Fruit fly (Drosophila melanogaster) whole organism, prepupa: ENCODE measurements around the gene Or65c.

ENCODE experiments used
- Blimp-1 ChIP-seq: fragments of 200-800 bp; sonication (Bioruptor generic); optimal IDR thresholded peaks from 3 replicates; lab custom pipeline; 2017; ENCODE audit warnings: missing biosample characterization, missing genetic modification characterization, mild to moderate bottlenecking, moderate library complexity, missing genetic modification reagents
- CG10631 ChIP-seq: fragments of 200-800 bp; sonication (Bioruptor generic); optimal IDR thresholded peaks from 2 replicates; lab custom pipeline; 2016; ENCODE audit warnings: missing biosample characterization, missing genetic modification characterization
- CG10669 ChIP-seq: fragments of 200-800 bp; sonication (Bioruptor generic); optimal IDR thresholded peaks from 3 replicates; lab custom pipeline; 2018; ENCODE audit warnings: missing biosample characterization, mild to moderate bottlenecking, missing genetic modification characterization, moderate library complexity
- CG11294 ChIP-seq: fragments of 200-800 bp; sonication (Bioruptor generic); IDR thresholded peaks from 2 replicates; pipeline ENCODE4 v1.3.6; 2022; ENCODE audit warnings: missing biosample characterization, missing genetic modification characterization
- CG11762 ChIP-seq: fragments of 200-800 bp; sonication (Bioruptor generic); optimal IDR thresholded peaks from 3 replicates; lab custom pipeline; 2016; ENCODE audit warnings: missing biosample characterization, missing genetic modification characterization; ENCODE audit not compliant: insufficient read depth
- CG16779 ChIP-seq: fragments of 200-800 bp; sonication (Bioruptor generic); optimal IDR thresholded peaks from 3 replicates; lab custom pipeline; 2017; ENCODE audit warnings: missing biosample characterization, mild to moderate bottlenecking, missing genetic modification characterization
- CG3032 ChIP-seq: fragments of 200-800 bp; optimal IDR thresholded peaks from 2 replicates; lab custom pipeline; 2019; ENCODE audit warnings: missing biosample characterization, mild to moderate bottlenecking, missing genetic modification characterization, moderate library complexity
- CG31627 ChIP-seq: fragments of 200-800 bp; sonication (Bioruptor generic); optimal IDR thresholded peaks from 3 replicates; lab custom pipeline; 2016; ENCODE audit warnings: missing biosample characterization, missing genetic modification characterization
- CG32006 ChIP-seq: fragments of 200-800 bp; sonication (Bioruptor generic); optimal IDR thresholded peaks from 3 replicates; lab custom pipeline; 2017; ENCODE audit warnings: missing biosample characterization, mild to moderate bottlenecking, missing genetic modification characterization
- CG34406 ChIP-seq: fragments of 200-800 bp; sonication (Bioruptor generic); optimal IDR thresholded peaks from 3 replicates; lab custom pipeline; 2016; ENCODE audit warnings: missing biosample characterization, missing genetic modification characterization
- CG3919 ChIP-seq: fragments of 200-800 bp; sonication (Bioruptor generic); optimal IDR thresholded peaks from 3 replicates; lab custom pipeline; 2016; ENCODE audit warnings: missing biosample characterization, missing genetic modification characterization
- CG4318 ChIP-seq: fragments of 200-800 bp; sonication (Bioruptor generic); optimal IDR thresholded peaks from 3 replicates; lab custom pipeline; 2017; ENCODE audit warnings: missing biosample characterization, mild to moderate bottlenecking, missing genetic modification characterization
- CG6163 ChIP-seq: fragments of 200-800 bp; sonication (Bioruptor generic); IDR thresholded peaks from 3 replicates; pipeline ENCODE4 v1.3.6; 2022; ENCODE audit warnings: missing biosample characterization, missing genetic modification characterization
- CG6276 ChIP-seq: fragments of 200-800 bp; sonication (Bioruptor generic); optimal IDR thresholded peaks from 2 replicates; lab custom pipeline; 2017; ENCODE audit warnings: missing biosample characterization, mild to moderate bottlenecking, missing genetic modification characterization
- CG6792 ChIP-seq: fragments of 200-800 bp; sonication (Bioruptor generic); optimal IDR thresholded peaks from 3 replicates; lab custom pipeline; 2016; ENCODE audit warnings: missing biosample characterization, missing genetic modification characterization
- CG6854 ChIP-seq: fragments of 200-800 bp; sonication (Bioruptor generic); optimal IDR thresholded peaks from 2 replicates; lab custom pipeline; 2017; ENCODE audit warnings: missing biosample characterization, mild to moderate bottlenecking, missing genetic modification characterization
- CG7368 ChIP-seq: fragments of 200-800 bp; sonication (Bioruptor generic); optimal IDR thresholded peaks from 3 replicates; lab custom pipeline; 2016; ENCODE audit warnings: missing biosample characterization, missing genetic modification characterization
- CG8319 ChIP-seq: fragments of 200-800 bp; sonication (Bioruptor generic); optimal IDR thresholded peaks from 3 replicates; lab custom pipeline; 2016; ENCODE audit warnings: missing biosample characterization, missing genetic modification characterization
- CG8632 ChIP-seq: fragments of 200-800 bp; sonication (Bioruptor generic); optimal IDR thresholded peaks from 3 replicates; lab custom pipeline; 2016; ENCODE audit warnings: missing biosample characterization, missing genetic modification characterization
- CG9139 ChIP-seq: fragments of 200-800 bp; sonication (Bioruptor generic); optimal IDR thresholded peaks from 3 replicates; lab custom pipeline; 2017; ENCODE audit warnings: missing biosample characterization, mild to moderate bottlenecking, missing genetic modification characterization
- Eip75B ChIP-seq: fragments of 200-800 bp; sonication (Bioruptor generic); optimal IDR thresholded peaks from 3 replicates; lab custom pipeline; 2016; ENCODE audit warnings: missing biosample characterization, missing genetic modification characterization
- Eip78C ChIP-seq: fragments of 200-800 bp; sonication (Bioruptor generic); peaks from one replicate; lab custom pipeline; 2016; ENCODE audit warnings: missing biosample characterization, missing genetic modification characterization
- Ets96B ChIP-seq: fragments of 200-800 bp; optimal IDR thresholded peaks from 2 replicates; lab custom pipeline; 2019; ENCODE audit warnings: missing biosample characterization, mild to moderate bottlenecking, missing genetic modification characterization, moderate library complexity
- Hr38 ChIP-seq: sonication (Bioruptor generic); optimal IDR thresholded peaks from 2 replicates; lab custom pipeline; 2016; ENCODE audit warnings: missing biosample characterization, missing genetic modification characterization
- Met ChIP-seq: fragments of 200-800 bp; sonication (Bioruptor generic); optimal IDR thresholded peaks from 3 replicates; lab custom pipeline; 2016; ENCODE audit warnings: missing biosample characterization, missing genetic modification characterization
- OdsH ChIP-seq: fragments of 200-800 bp; sonication (Bioruptor generic); optimal IDR thresholded peaks from 3 replicates; lab custom pipeline; 2016; ENCODE audit warnings: missing biosample characterization, missing genetic modification characterization
- Smox ChIP-seq: fragments of 200-800 bp; sonication (Bioruptor generic); optimal IDR thresholded peaks from 3 replicates; lab custom pipeline; 2016; ENCODE audit warnings: missing biosample characterization, missing genetic modification characterization
- Sox102F ChIP-seq: fragments of 200-800 bp; sonication (Bioruptor generic); optimal IDR thresholded peaks from 2 replicates; lab custom pipeline; 2016; ENCODE audit warnings: missing biosample characterization, mild to moderate bottlenecking, missing genetic modification characterization
- Sox15 ChIP-seq: fragments of 200-800 bp; sonication (Bioruptor generic); optimal IDR thresholded peaks from 3 replicates; lab custom pipeline; 2016; ENCODE audit warnings: missing biosample characterization, missing genetic modification characterization
- achi ChIP-seq: fragments of 200-800 bp; sonication (Bioruptor generic); optimal IDR thresholded peaks from 3 replicates; lab custom pipeline; 2016; ENCODE audit warnings: missing biosample characterization, missing genetic modification characterization
- acj6 ChIP-seq: fragments of 200-800 bp; sonication (Bioruptor generic); optimal IDR thresholded peaks from 3 replicates; lab custom pipeline; 2016; ENCODE audit warnings: missing biosample characterization, missing genetic modification characterization
- cyc ChIP-seq: fragments of 200-800 bp; sonication (Bioruptor generic); optimal IDR thresholded peaks from 3 replicates; lab custom pipeline; 2016; ENCODE audit warnings: missing biosample characterization, missing genetic modification characterization
- dac ChIP-seq: fragments of 200-800 bp; sonication (Bioruptor generic); optimal IDR thresholded peaks from 2 replicates; lab custom pipeline; 2017; ENCODE audit warnings: missing biosample characterization, mild to moderate bottlenecking, missing genetic modification characterization
- dsx ChIP-seq: fragments of 200-800 bp; optimal IDR thresholded peaks from 3 replicates; lab custom pipeline; 2019; ENCODE audit warnings: missing biosample characterization, mild to moderate bottlenecking, missing genetic modification characterization, moderate library complexity; ENCODE audit not compliant: poor library complexity, severe bottlenecking
- esn ChIP-seq: fragments of 200-800 bp; sonication (Bioruptor generic); optimal IDR thresholded peaks from 2 replicates; lab custom pipeline; 2016; ENCODE audit warnings: missing biosample characterization, mild to moderate bottlenecking, missing genetic modification characterization, moderate library complexity
- fd59A ChIP-seq: fragments of 200-800 bp; sonication (Bioruptor generic); optimal IDR thresholded peaks from 2 replicates; lab custom pipeline; 2017; ENCODE audit warnings: missing biosample characterization, mild to moderate bottlenecking, missing genetic modification characterization, missing genetic modification reagents
- lz ChIP-seq: fragments of 200-800 bp; sonication (Bioruptor generic); optimal IDR thresholded peaks from 3 replicates; lab custom pipeline; 2016; ENCODE audit warnings: missing biosample characterization, missing genetic modification characterization
- pdm3 ChIP-seq: fragments of 200-800 bp; sonication (Bioruptor generic); optimal IDR thresholded peaks from 3 replicates; lab custom pipeline; 2016; ENCODE audit warnings: missing biosample characterization, missing genetic modification characterization
- spab ChIP-seq: fragments of 200-800 bp; sonication (Bioruptor generic); optimal IDR thresholded peaks from 2 replicates; lab custom pipeline; 2017; ENCODE audit warnings: missing biosample characterization, mild to moderate bottlenecking, missing genetic modification characterization, missing genetic modification reagents
- ss ChIP-seq, 2 experiments: fragments of 200-800 bp; sonication (Bioruptor generic); optimal IDR thresholded peaks; 2 replicates in 1 of 2; 3 replicates in 1 of 2; lab custom pipeline; 2017 to 2018; ENCODE audit warnings: mild to moderate bottlenecking in 2 of 2, missing biosample characterization in 2 of 2, missing genetic modification characterization in 2 of 2, moderate library complexity in 1 of 2
- svp ChIP-seq: fragments of 200-800 bp; sonication (Bioruptor generic); peaks from one replicate; lab custom pipeline; 2016; ENCODE audit warnings: missing biosample characterization, missing genetic modification characterization
- topi ChIP-seq: fragments of 200-800 bp; sonication (Bioruptor generic); optimal IDR thresholded peaks from 3 replicates; lab custom pipeline; 2016; ENCODE audit warnings: missing biosample characterization, missing genetic modification characterization
- vri ChIP-seq: fragments of 200-800 bp; sonication (Bioruptor generic); optimal IDR thresholded peaks from 3 replicates; lab custom pipeline; 2016; ENCODE audit warnings: missing biosample characterization, mild to moderate bottlenecking, missing genetic modification characterization

The Or65c gene

DNA sequence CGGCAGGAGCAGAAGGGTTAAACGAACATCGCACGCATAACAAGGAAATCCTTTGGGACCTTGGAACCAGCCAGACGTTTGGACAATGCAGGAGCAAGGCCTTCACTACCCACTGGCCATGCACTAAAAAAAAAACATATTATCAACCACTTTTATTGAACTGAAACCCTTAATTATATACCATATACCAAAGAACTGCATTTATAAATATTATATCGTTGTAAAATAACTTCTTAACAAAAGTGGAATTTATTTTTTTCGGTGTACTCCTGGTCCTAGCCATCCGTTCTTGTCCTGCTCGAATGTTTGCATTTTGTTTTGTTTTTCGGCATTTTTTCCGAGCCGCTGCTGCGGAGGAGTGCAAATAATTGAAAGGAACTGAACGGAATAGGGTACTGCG, 36.8 kb downstream of the Or65c start (continued):
- TF ChIP-seq topi (GFP tag; lab: Kevin White, UChicago) = peak; percentile 59
- TF ChIP-seq CG31627 (GFP tag; lab: Kevin White, UChicago) = peak; percentile 41
- peak; percentile 16 to 47 for TF ChIP-seq ss (GFP tag; optimal IDR thresholded peaks at IDR 0.05; lab: Kevin White, UChicago)
- TF ChIP-seq lz (GFP tag; lab: Kevin White, UChicago) = no peak
- peak; percentile 23 for TF ChIP-seq pdm3
- TF ChIP-seq CG11294 (GFP tag; lab: Robert Waterston, UW) = no peak
- TF ChIP-seq CG11762 (GFP tag; lab: Kevin White, UChicago) = peak; percentile 43
- no peak for TF ChIP-seq CG6276 (GFP tag; lab: Kevin White, UChicago)
- TF ChIP-seq CG6163 (GFP tag; lab: Robert Waterston, UW) = peak; percentile 51; the same call in 2 of the 3 replicates
- TF ChIP-seq CG16779 (tag; lab: Kevin White, UChicago) = no peak
- peak; percentile 48 for TF ChIP-seq Met (GFP tag; lab: Kevin White, UChicago)
- TF ChIP-seq esn (GFP tag; lab: Kevin White, UChicago) = peak; percentile 0
- peak; percentile 66 for TF ChIP-seq svp (GFP tag; lab: Kevin White, UChicago)
- TF ChIP-seq CG3032 (tag; lab: Kevin White, UChicago) = peak; percentile 65
- peak; percentile 51 for TF ChIP-seq fd59A

DNA sequence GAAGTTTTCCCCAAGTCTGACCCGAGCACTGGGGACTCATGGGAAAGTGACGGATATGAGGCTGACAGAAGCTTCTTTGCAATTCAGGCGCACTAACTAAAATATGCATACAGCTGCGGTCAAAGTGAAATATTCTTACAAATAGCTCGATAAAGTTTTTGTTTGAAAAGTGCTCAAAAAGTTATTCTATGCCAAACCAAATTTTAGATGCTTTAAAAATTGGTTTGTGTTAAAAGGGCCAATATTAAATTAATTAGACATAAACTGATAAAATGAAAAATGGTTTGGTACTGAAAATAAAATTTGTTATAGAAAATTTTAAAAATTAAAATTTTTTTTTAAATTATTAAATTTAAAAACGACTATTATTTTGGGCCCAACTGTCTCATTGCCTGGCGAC, 39.2 kb downstream of the Or65c start:
- TF ChIP-seq spab (GFP tag; lab: Kevin White, UChicago) (peak; percentile 24), Ets96B (peak; percentile 44), CG10669 (GFP tag; lab: Kevin White, UChicago) (peak; percentile 35), CG7368 (GFP tag; lab: Kevin White, UChicago) (no peak)

- TF ChIP-seq topi (GFP tag; lab: Kevin White, UChicago) = peak; percentile 54
- peak; percentile 47 for TF ChIP-seq Smox (GFP tag; lab: Kevin White, UChicago)
- peak; percentile 37 for TF ChIP-seq Met (GFP tag; lab: Kevin White, UChicago)
- TF ChIP-seq CG31627 (GFP tag; lab: Kevin White, UChicago) = no peak
- no peak for TF ChIP-seq CG9139 (GFP tag; lab: Kevin White, UChicago)
- TF ChIP-seq fd59A = no peak
- TF ChIP-seq dac (GFP tag; lab: Kevin White, UChicago) = no peak
- TF ChIP-seq Eip75B (GFP tag; lab: Kevin White, UChicago) = no peak
- no peak for TF ChIP-seq CG6792 (GFP tag; lab: Kevin White, UChicago)
- peak; percentile 22 for TF ChIP-seq OdsH
- no peak for TF ChIP-seq CG6854
- peak; percentile 79 for TF ChIP-seq Eip78C (GFP tag; lab: Kevin White, UChicago)
- no peak for TF ChIP-seq Hr38
- peak; percentile 57 for TF ChIP-seq esn (GFP tag; lab: Kevin White, UChicago)
- peak; percentile 19 for TF ChIP-seq Blimp-1
- peak; percentile 51 for TF ChIP-seq cyc (GFP tag; lab: Kevin White, UChicago)
- TF ChIP-seq dsx = no peak
- TF ChIP-seq CG8632 (GFP tag; lab: Kevin White, UChicago) = peak; percentile 7
- peak; percentile 30 for TF ChIP-seq achi
- TF ChIP-seq svp (GFP tag; lab: Kevin White, UChicago) = peak; percentile 87
- TF ChIP-seq CG11762 (GFP tag; lab: Kevin White, UChicago) = peak; percentile 20
- no peak for TF ChIP-seq CG3032 (tag; lab: Kevin White, UChicago)
- TF ChIP-seq CG32006 (GFP tag; lab: Kevin White, UChicago) = no peak
- TF ChIP-seq CG4318 = no peak
- TF ChIP-seq CG6163 (GFP tag; lab: Robert Waterston, UW) = no peak
- TF ChIP-seq Ets96B = no peak
- peak; percentile 31 for TF ChIP-seq CG3919
- TF ChIP-seq lz (GFP tag; lab: Kevin White, UChicago) = no peak
- no peak for TF ChIP-seq CG8319
- TF ChIP-seq Sox15 (GFP tag; lab: Kevin White, UChicago) = no peak
- TF ChIP-seq acj6 (GFP tag; lab: Kevin White, UChicago) = peak; percentile 37
- peak; percentile 40 for TF ChIP-seq CG34406 (GFP tag; lab: Kevin White, UChicago)
- peak; percentile 10 for TF ChIP-seq Sox102F (GFP tag; lab: Kevin White, UChicago)
- TF ChIP-seq vri = peak; percentile 30
- peak; percentile 26 for TF ChIP-seq CG10631
Observed at dm6 chr3L:6369638-6370195, 42.3 kb downstream of the Or65c start.
